Fruit fly (Drosophila melanogaster) whole organism, wandering third instar larva: ENCODE results near the gene mag.

Source experiments
- Rel ChIP-seq, 2 experiments: fragments of 200-800 bp; sonication (Bioruptor generic) in 1 of 2; optimal IDR thresholded peaks; 2 replicates in 1 of 2; 3 replicates in 1 of 2; lab custom pipeline; 2016 to 2019; ENCODE audit warnings: mild to moderate bottlenecking in 2 of 2, missing biosample characterization in 2 of 2, missing genetic modification characterization in 2 of 2, moderate library complexity in 1 of 2
- pan ChIP-seq: fragments of >200 bp; optimal IDR thresholded peaks from 2 replicates; lab custom pipeline; 2017

DNA sequence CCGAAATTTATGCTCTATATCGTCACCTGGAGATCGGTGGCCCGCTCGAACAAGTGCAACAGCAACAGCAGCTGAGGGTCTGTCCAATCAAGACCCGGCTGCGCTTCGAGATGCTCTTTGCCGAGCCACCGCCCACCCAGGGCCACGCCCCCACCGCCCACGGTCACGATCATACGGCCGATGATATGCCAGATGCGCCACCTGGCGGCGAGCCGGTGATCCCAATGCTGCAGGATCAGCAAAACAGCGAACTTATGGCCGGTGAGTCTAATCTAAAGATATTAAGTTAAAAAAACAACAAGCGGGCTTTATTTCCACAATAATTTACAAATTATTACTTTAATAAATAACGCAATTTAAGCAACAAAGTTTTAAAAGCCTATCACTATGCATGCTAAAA is 37.7 kb downstream of the mag start:
- no peak for TF ChIP-seq Rel (GFP tag; optimal IDR thresholded peaks at IDR 0.05; lab: Kevin White, UChicago)
- TF ChIP-seq Rel (tag; optimal IDR thresholded peaks at IDR 0.05; lab: Kevin White, UChicago): no peak
- TF ChIP-seq pan (lab: Kevin White, UChicago): no peak
